Fruit fly (Drosophila melanogaster) whole organism, wandering third instar larva: ENCODE measurements around the gene Mcm2.

ENCODE experiments used
- Abd-B ChIP-seq: fragments of >200 bp; optimal IDR thresholded peaks from 2 replicates; lab custom pipeline; 2017; ENCODE audit warnings: missing biosample characterization, missing genetic modification characterization
- CG32264 ChIP-seq: fragments of 200-800 bp; sonication (Bioruptor generic); optimal IDR thresholded peaks from 2 replicates; lab custom pipeline; 2016; ENCODE audit warnings: missing biosample characterization, missing genetic modification characterization
- CrebA ChIP-seq: fragments of 200-800 bp; sonication (Bioruptor generic); optimal IDR thresholded peaks from 2 replicates; lab custom pipeline; 2016; ENCODE audit warnings: missing biosample characterization, mild to moderate bottlenecking, missing genetic modification characterization, borderline replicate concordance
- Dfd ChIP-seq: fragments of >200 bp; optimal IDR thresholded peaks from 2 replicates; lab custom pipeline; 2017; ENCODE audit warnings: missing biosample characterization, missing genetic modification characterization
- Dif ChIP-seq: fragments of 200-275, 200-300 bp; sonication (Bioruptor generic); optimal IDR thresholded peaks from 2 replicates; lab custom pipeline; 2018; ENCODE audit warnings: missing biosample characterization, missing genetic modification characterization; ENCODE audit not compliant: partially characterized antibody
- GATAd ChIP-seq: sonication (Bioruptor generic); optimal IDR thresholded peaks from 2 replicates; lab custom pipeline; 2016; ENCODE audit warnings: missing biosample characterization, missing genetic modification characterization
- HLH106 ChIP-seq: fragments of 200-800 bp; optimal IDR thresholded peaks from 3 replicates; lab custom pipeline; 2019; ENCODE audit warnings: missing biosample characterization, mild to moderate bottlenecking, missing genetic modification characterization, moderate library complexity
- Hnf4 ChIP-seq: fragments of 200-800 bp; sonication (Bioruptor generic); optimal IDR thresholded peaks from 2 replicates; lab custom pipeline; 2016; ENCODE audit warnings: missing biosample characterization, mild to moderate bottlenecking, missing genetic modification characterization
- Hr78 ChIP-seq: fragments of >200 bp; optimal IDR thresholded peaks from 2 replicates; lab custom pipeline; 2017; ENCODE audit warnings: missing biosample characterization, missing genetic modification characterization
- Hr83 ChIP-seq: fragments of 200-300 bp; sonication (Bioruptor generic); optimal IDR thresholded peaks from 2 replicates; lab custom pipeline; 2016; ENCODE audit warnings: missing biosample characterization, mild to moderate bottlenecking, missing genetic modification characterization, moderate library complexity; ENCODE audit not compliant: poor library complexity, severe bottlenecking
- Jra ChIP-seq: sonication (Bioruptor generic); optimal IDR thresholded peaks from 2 replicates; lab custom pipeline; 2016; ENCODE audit warnings: missing biosample characterization, missing genetic modification characterization
- N ChIP-seq: fragments of >200 bp; optimal IDR thresholded peaks from 2 replicates; lab custom pipeline; 2018; ENCODE audit warnings: missing biosample characterization, missing external identifiers, missing genetic modification characterization
- OdsH ChIP-seq: fragments of 200-800 bp; sonication (Bioruptor generic); optimal IDR thresholded peaks from 2 replicates; lab custom pipeline; 2016; ENCODE audit warnings: missing biosample characterization, mild to moderate bottlenecking, missing genetic modification characterization
- Rel ChIP-seq, 2 experiments: fragments of 200-800 bp; sonication (Bioruptor generic) in 1 of 2; optimal IDR thresholded peaks; 2 replicates in 1 of 2; 3 replicates in 1 of 2; lab custom pipeline; 2016 to 2019; ENCODE audit warnings: mild to moderate bottlenecking in 2 of 2, missing biosample characterization in 2 of 2, missing genetic modification characterization in 2 of 2, moderate library complexity in 1 of 2
- Sp1 ChIP-seq: fragments of 200-800 bp; sonication (Bioruptor generic); optimal IDR thresholded peaks from 3 replicates; lab custom pipeline; 2019; ENCODE audit warnings: missing biosample characterization, mild to moderate bottlenecking, missing genetic modification characterization, moderate library complexity
- br ChIP-seq: fragments of 200-800 bp; sonication (Bioruptor generic); optimal IDR thresholded peaks from 2 replicates; lab custom pipeline; 2016; ENCODE audit warnings: missing biosample characterization, missing genetic modification characterization
- brk ChIP-seq: fragments of 200-800 bp; sonication (Bioruptor generic); optimal IDR thresholded peaks from 2 replicates; lab custom pipeline; 2016; ENCODE audit warnings: missing biosample characterization, mild to moderate bottlenecking, missing genetic modification characterization
- dl ChIP-seq, 2 experiments: fragments of 175-275, 200-275 bp in 1 of 2; fragments of 200-275 bp in 1 of 2; sonication (Bioruptor generic); optimal IDR thresholded peaks; lab custom pipeline; 2018; ENCODE audit warnings: mild to moderate bottlenecking in 2 of 2, missing biosample characterization in 2 of 2, missing genetic modification characterization in 2 of 2, moderate library complexity in 2 of 2; ENCODE audit not compliant: partially characterized antibody in 2 of 2, insufficient read depth in 1 of 2
- dmrt93B ChIP-seq: fragments of 200-800 bp; sonication (Bioruptor generic); optimal IDR thresholded peaks from 2 replicates; lab custom pipeline; 2018; ENCODE audit warnings: missing biosample characterization, mild to moderate bottlenecking, missing genetic modification characterization
- dsf ChIP-seq: sonication (Bioruptor generic); optimal IDR thresholded peaks from 2 replicates; lab custom pipeline; 2016; ENCODE audit warnings: missing biosample characterization, missing genetic modification characterization, borderline replicate concordance
- ey ChIP-seq: fragments of 200-800 bp; sonication (Bioruptor generic); optimal IDR thresholded peaks from 2 replicates; lab custom pipeline; 2016; ENCODE audit warnings: missing biosample characterization, missing genetic modification characterization
- foxo ChIP-seq, 2 experiments: fragments of 200-800 bp; sonication (Bioruptor generic); optimal IDR thresholded peaks; 2 replicates in 1 of 2; 3 replicates in 1 of 2; lab custom pipeline; 2016 to 2017; ENCODE audit warnings: missing biosample characterization in 2 of 2, missing genetic modification characterization in 2 of 2
- fru ChIP-seq: fragments of 200-800 bp; sonication (Bioruptor generic); optimal IDR thresholded peaks from 3 replicates; lab custom pipeline; 2016; ENCODE audit warnings: missing biosample characterization, mild to moderate bottlenecking, missing genetic modification characterization
- h ChIP-seq: fragments of 200-800 bp; sonication (Bioruptor generic); optimal IDR thresholded peaks from 3 replicates; lab custom pipeline; 2016; ENCODE audit warnings: missing biosample characterization, mild to moderate bottlenecking, missing genetic modification characterization
- jim ChIP-seq: fragments of 175-275, 200-325 bp; sonication (Bioruptor generic); optimal IDR thresholded peaks from 2 replicates; lab custom pipeline; 2016; ENCODE audit warnings: missing biosample characterization, mild to moderate bottlenecking, missing genetic modification characterization
- pan ChIP-seq: fragments of >200 bp; optimal IDR thresholded peaks from 2 replicates; lab custom pipeline; 2017
- psq ChIP-seq: fragments of 200-800 bp; sonication (Bioruptor generic); optimal IDR thresholded peaks from 3 replicates; lab custom pipeline; 2017; ENCODE audit warnings: missing biosample characterization, mild to moderate bottlenecking, missing genetic modification characterization, moderate library complexity
- rgr ChIP-seq: fragments of 200-800 bp; sonication (Bioruptor generic); optimal IDR thresholded peaks from 3 replicates; lab custom pipeline; 2016; ENCODE audit warnings: missing biosample characterization, mild to moderate bottlenecking, missing genetic modification characterization
- sage ChIP-seq: fragments of 200-800 bp; sonication (Bioruptor generic); optimal IDR thresholded peaks from 2 replicates; lab custom pipeline; 2016; ENCODE audit warnings: missing biosample characterization, mild to moderate bottlenecking, missing genetic modification characterization
- sv ChIP-seq: fragments of 200-800 bp; sonication (Bioruptor generic); optimal IDR thresholded peaks from 3 replicates; lab custom pipeline; 2016; ENCODE audit warnings: missing biosample characterization, missing genetic modification characterization
- tai ChIP-seq: sonication (Bioruptor generic); optimal IDR thresholded peaks from 2 replicates; lab custom pipeline; 2016; ENCODE audit warnings: missing biosample characterization, missing genetic modification characterization
- woc ChIP-seq: sonication (Bioruptor generic); optimal IDR thresholded peaks from 2 replicates; lab custom pipeline; 2016; ENCODE audit warnings: missing biosample characterization, mild to moderate bottlenecking, missing genetic modification characterization

Gene Mcm2

DNA sequence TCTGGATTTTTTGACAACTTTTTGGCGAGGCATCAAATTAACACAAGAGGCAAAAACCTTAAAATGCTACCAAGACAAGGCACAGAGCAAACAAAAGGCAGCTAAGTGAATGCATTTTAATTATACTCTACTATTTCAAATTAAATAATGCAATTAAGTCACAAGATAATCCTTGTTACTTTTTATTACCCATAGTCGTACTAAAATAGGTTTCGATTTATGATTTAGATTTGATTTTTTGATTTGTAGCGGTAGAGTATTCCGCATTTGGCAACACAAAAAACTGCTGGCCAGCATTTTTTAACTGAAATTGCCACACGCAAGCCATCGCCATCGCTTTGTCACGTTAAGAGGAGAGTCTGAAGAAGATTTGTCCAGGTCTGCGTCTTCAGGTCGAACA is 18.0 kb downstream of the Mcm2 start:
- peak; percentile 24 for TF ChIP-seq br
- no peak for TF ChIP-seq dl (GFP tag; optimal IDR thresholded peaks at IDR 0.05; lab: Kevin White, UChicago; ENCODE audit: insufficient read depth in 1 of 2, partially characterized antibody in 2 of 2)
- peak; percentile 44 for TF ChIP-seq Sp1 (GFP tag; lab: Kevin White, UChicago)
- TF ChIP-seq jim (GFP tag; lab: Kevin White, UChicago): no peak
- TF ChIP-seq psq (GFP tag; lab: Kevin White, UChicago): peak; percentile 4
- peak in 1 of 2 experiments; percentile 38 for TF ChIP-seq foxo (GFP tag; optimal IDR thresholded peaks at IDR 0.05; lab: Kevin White, UChicago)
- TF ChIP-seq fru (GFP tag; lab: Kevin White, UChicago): peak; percentile 39
- TF ChIP-seq OdsH: peak; percentile 27
- peak; percentile 51 for TF ChIP-seq h
- peak; percentile 48 for TF ChIP-seq ey (GFP tag; lab: Kevin White, UChicago)
- peak; percentile 44 for TF ChIP-seq woc (GFP tag; lab: Kevin White, UChicago)
- peak; percentile 46 for TF ChIP-seq rgr (GFP tag; lab: Kevin White, UChicago)
- TF ChIP-seq Abd-B (GFP tag; lab: Kevin White, UChicago): no peak
- peak; percentile 51 for TF ChIP-seq HLH106 (tag; lab: Kevin White, UChicago)
- TF ChIP-seq, all 38 proteins: peak for 11

DNA sequence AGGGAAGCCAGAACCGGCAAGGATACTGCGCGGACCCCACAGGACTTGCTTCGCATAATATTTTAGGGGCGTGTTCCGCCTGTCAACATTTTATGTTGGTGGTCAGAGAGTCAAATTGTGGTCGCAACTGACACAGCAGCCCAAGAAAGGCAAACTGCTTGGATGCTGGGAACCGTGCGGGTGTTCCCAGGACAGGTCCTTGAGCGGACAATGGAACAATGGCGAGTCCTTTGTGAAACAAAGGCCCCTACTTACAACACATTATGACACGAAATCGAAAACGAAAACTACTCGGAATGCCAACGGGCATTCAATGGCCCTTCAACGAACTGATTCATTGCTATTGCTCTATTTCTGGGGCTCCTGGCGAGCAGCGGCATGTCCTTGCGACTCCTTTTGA is 19.5 kb downstream of the Mcm2 start:
- TF ChIP-seq CG32264 (GFP tag; lab: Kevin White, UChicago) (no peak), GATAd (GFP tag; lab: Kevin White, UChicago) (no peak), dsf (GFP tag; lab: Kevin White, UChicago) (no peak), CrebA (GFP tag; lab: Kevin White, UChicago) (no peak), brk (GFP tag; lab: Kevin White, UChicago) (no peak), Dif (GFP tag; lab: Kevin White, UChicago) (no peak), Hr78 (GFP tag; lab: Kevin White, UChicago) (no peak), Abd-B (GFP tag; lab: Kevin White, UChicago) (no peak), sv (GFP tag; lab: Kevin White, UChicago) (no peak), woc (GFP tag; lab: Kevin White, UChicago) (no peak), pan (lab: Kevin White, UChicago) (no peak), ey (GFP tag; lab: Kevin White, UChicago) (no peak), Rel (GFP tag; optimal IDR thresholded peaks at IDR 0.05; lab: Kevin White, UChicago) (no peak), Rel (tag; optimal IDR thresholded peaks at IDR 0.05; lab: Kevin White, UChicago) (no peak), dmrt93B (GFP tag; lab: Kevin White, UChicago) (no peak), tai (GFP tag; lab: Kevin White, UChicago) (no peak), Jra (GFP tag; lab: Kevin White, UChicago) (no peak), br (no peak), HLH106 (tag; lab: Kevin White, UChicago) (no peak)

DNA sequence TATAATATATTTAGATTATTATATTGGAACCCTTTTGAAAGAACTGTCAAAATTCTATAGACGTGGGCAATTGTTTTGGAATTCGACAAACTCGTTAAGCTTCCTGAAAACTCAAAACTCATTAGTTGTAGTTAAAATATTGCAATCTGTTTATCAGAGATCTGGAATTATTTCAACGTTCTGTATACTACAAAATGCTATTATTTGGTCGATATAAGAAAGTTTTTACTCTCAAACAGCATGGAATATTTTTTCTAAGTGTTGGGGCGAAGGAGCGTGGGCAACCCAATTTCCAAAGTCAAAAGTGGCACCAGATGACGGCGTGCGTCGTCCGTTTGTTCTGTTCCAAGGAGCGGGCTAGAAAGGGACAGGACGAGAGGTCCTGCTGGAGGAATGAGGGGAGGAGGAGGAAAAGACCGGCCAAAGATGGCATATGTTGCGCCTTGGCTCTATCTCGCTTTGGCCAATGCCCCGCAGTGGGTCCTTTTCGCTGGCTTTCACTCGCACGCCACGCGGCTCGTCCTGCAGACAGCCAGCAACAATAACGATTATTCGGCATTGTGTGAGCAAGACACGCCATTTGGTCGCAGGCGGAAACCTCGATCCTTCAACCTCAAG is 21.1 kb downstream of the Mcm2 start:
- TF ChIP-seq HLH106 (tag; lab: Kevin White, UChicago): no peak
- TF ChIP-seq Abd-B (GFP tag; lab: Kevin White, UChicago): no peak
- no peak for TF ChIP-seq woc (GFP tag; lab: Kevin White, UChicago)
- TF ChIP-seq Hr83 (GFP tag; lab: Kevin White, UChicago): no peak
- TF ChIP-seq sage: no peak
- TF ChIP-seq, all 38 proteins: peak for 0

DNA sequence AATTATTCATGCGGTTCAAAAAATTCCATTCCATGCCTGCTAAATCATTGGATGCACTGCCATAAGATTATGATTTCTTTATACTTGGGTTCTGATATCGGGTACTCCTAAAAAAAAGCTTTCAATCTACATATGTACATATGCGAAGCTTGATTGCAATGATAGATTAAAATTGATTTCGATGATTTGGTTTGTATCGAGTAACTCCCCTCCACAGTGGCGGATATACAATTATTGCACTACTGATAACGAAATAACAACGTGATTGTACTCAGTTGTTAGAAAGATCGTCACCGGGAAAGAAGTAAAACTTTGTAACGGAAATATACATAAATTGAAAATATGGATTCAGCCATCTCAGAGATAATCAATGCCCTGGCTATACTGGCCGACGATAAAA is 22.9 kb downstream of the Mcm2 start, which contains the start of gene Nazo:
TSS of gene Nazo (plus strand) at position 180 of the 400 bp plus-strand sequence.
- TF ChIP-seq pan (lab: Kevin White, UChicago) (no peak), Rel (GFP tag; optimal IDR thresholded peaks at IDR 0.05; lab: Kevin White, UChicago) (no peak), Rel (tag; optimal IDR thresholded peaks at IDR 0.05; lab: Kevin White, UChicago) (peak; percentile 90)

DNA sequence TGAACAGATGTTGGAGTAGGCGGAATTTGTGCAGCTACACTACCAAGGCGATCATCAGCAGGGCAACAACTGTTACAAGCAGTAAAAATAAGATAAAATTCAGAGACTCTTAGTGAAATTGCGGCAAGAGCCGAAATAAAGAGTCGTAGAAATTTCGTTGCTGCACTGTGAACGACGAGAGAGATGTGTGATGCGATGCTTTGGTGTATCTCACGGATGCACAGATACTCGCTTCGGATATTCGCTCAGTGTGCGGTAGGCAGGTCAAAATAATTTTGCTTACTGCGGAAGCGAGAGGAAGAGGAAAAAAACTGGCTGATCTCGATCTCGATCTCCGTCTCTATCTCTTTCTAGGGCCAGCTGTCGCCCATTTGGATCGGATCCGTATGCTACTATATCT is 24.0 kb downstream of the Mcm2 start:
- TF ChIP-seq CrebA (GFP tag; lab: Kevin White, UChicago): no peak
- no peak for TF ChIP-seq Dfd (GFP tag; lab: Kevin White, UChicago)
- no peak for TF ChIP-seq CG32264 (GFP tag; lab: Kevin White, UChicago)
- TF ChIP-seq pan (lab: Kevin White, UChicago): no peak
- TF ChIP-seq ey (GFP tag; lab: Kevin White, UChicago): no peak
- no peak for TF ChIP-seq N (GFP tag; lab: Kevin White, UChicago)
- TF ChIP-seq Hnf4: no peak
- TF ChIP-seq brk (GFP tag; lab: Kevin White, UChicago): no peak
- no peak for TF ChIP-seq Rel (GFP tag; optimal IDR thresholded peaks at IDR 0.05; lab: Kevin White, UChicago)
- TF ChIP-seq Rel (tag; optimal IDR thresholded peaks at IDR 0.05; lab: Kevin White, UChicago): no peak
- TF ChIP-seq, all 38 proteins: peak for 0
